Fruit fly (Drosophila melanogaster) whole organism, embryonic: ENCODE measurements around the gene CG11562.

Experiments used
- BEAF-32 ChIP-seq: fragments of 200-800 bp; sonication (Bioruptor generic); optimal IDR thresholded peaks from 3 replicates; lab custom pipeline; 2017; ENCODE audit warnings: missing biosample characterization, missing genetic modification characterization, mild to moderate bottlenecking, moderate library complexity, missing genetic modification reagents
- CG10979 ChIP-seq: fragments of 200-800 bp; sonication (Bioruptor generic); optimal IDR thresholded peaks from 2 replicates; lab custom pipeline; 2018; ENCODE audit warnings: missing biosample characterization, mild to moderate bottlenecking, missing genetic modification characterization, moderate library complexity
- CG12659 ChIP-seq: fragments of 200-800 bp; sonication (Bioruptor generic); optimal IDR thresholded peaks from 3 replicates; lab custom pipeline; 2017; ENCODE audit warnings: mild to moderate bottlenecking, missing biosample characterization, missing genetic modification reagents, missing genetic modification characterization
- CG13296 ChIP-seq: fragments of 200-800 bp; sonication (Bioruptor generic); optimal IDR thresholded peaks from 3 replicates; lab custom pipeline; 2018; ENCODE audit warnings: missing biosample characterization, mild to moderate bottlenecking, missing genetic modification characterization
- CG14014 ChIP-seq: fragments of 200-800 bp; sonication (Bioruptor generic); IDR thresholded peaks from 2 replicates; pipeline ENCODE4 v1.3.6; 2022; ENCODE audit warnings: missing biosample characterization, missing genetic modification characterization
- CG17328 ChIP-seq: fragments of 200-800 bp; sonication (Bioruptor generic); IDR thresholded peaks from 2 replicates; pipeline ENCODE4 v1.3.6; 2022; ENCODE audit warnings: missing biosample characterization, missing genetic modification characterization
- CG3995 ChIP-seq: fragments of 200-800 bp; sonication (Bioruptor generic); optimal IDR thresholded peaks from 3 replicates; lab custom pipeline; 2016; ENCODE audit warnings: missing biosample characterization, missing genetic modification characterization
- CG4404 ChIP-seq: fragments of 200-800 bp; sonication (Bioruptor generic); IDR thresholded peaks from 2 replicates; pipeline ENCODE4 v1.3.6; 2022; ENCODE audit warnings: missing biosample characterization, missing genetic modification characterization
- CG4820 ChIP-seq: fragments of 200-800 bp; sonication (Bioruptor generic); optimal IDR thresholded peaks from 3 replicates; lab custom pipeline; 2016; ENCODE audit warnings: missing biosample characterization, missing genetic modification characterization
- CG5245 ChIP-seq: fragments of 200-800 bp; sonication (Bioruptor generic); optimal IDR thresholded peaks from 3 replicates; lab custom pipeline; 2016; ENCODE audit warnings: missing biosample characterization, missing genetic modification characterization
- CG6175 ChIP-seq: fragments of 200-800 bp; sonication (Bioruptor generic); IDR thresholded peaks from 3 replicates; pipeline ENCODE4 v1.3.6; 2022; ENCODE audit warnings: missing biosample characterization, missing genetic modification characterization
- CG6854 ChIP-seq: fragments of 200-800 bp; sonication (Bioruptor generic); optimal IDR thresholded peaks from 3 replicates; lab custom pipeline; 2017; ENCODE audit warnings: missing biosample characterization, mild to moderate bottlenecking, missing genetic modification characterization
- CG7357 ChIP-seq: fragments of 200-800 bp; sonication (Bioruptor generic); IDR thresholded peaks from 3 replicates; pipeline ENCODE4 v1.3.6; 2022; ENCODE audit warnings: missing biosample characterization, missing genetic modification characterization
- CG7372 ChIP-seq: fragments of 200-800 bp; sonication (Bioruptor generic); IDR thresholded peaks from 2 replicates; pipeline ENCODE4 v1.3.6; 2022; ENCODE audit warnings: missing biosample characterization, missing genetic modification characterization
- CG7839 ChIP-seq: fragments of 200-800 bp; sonication (Bioruptor generic); optimal IDR thresholded peaks from 3 replicates; lab custom pipeline; 2018; ENCODE audit warnings: missing biosample characterization, mild to moderate bottlenecking, missing genetic modification characterization, moderate library complexity
- CG9437 ChIP-seq: fragments of 200-800 bp; sonication (Bioruptor generic); optimal IDR thresholded peaks from 2 replicates; lab custom pipeline; 2018; ENCODE audit warnings: missing biosample characterization, mild to moderate bottlenecking, missing genetic modification characterization
- CkIIα-i1 ChIP-seq: fragments of 200-800 bp; sonication (Bioruptor generic); IDR thresholded peaks from 2 replicates; pipeline ENCODE4 v1.3.6; 2022; ENCODE audit warnings: missing biosample characterization, missing genetic modification characterization
- CrebB ChIP-seq: fragments of 200-800 bp; sonication (Bioruptor generic); optimal IDR thresholded peaks from 3 replicates; lab custom pipeline; 2018; ENCODE audit warnings: missing biosample characterization, mild to moderate bottlenecking, missing genetic modification characterization
- Dref ChIP-seq: fragments of 200-800 bp; sonication (Bioruptor generic); IDR thresholded peaks from 2 replicates; pipeline ENCODE4 v1.3.6; 2022; ENCODE audit warnings: missing biosample characterization, missing genetic modification characterization
- E2f2 ChIP-seq: fragments of 200-800 bp; sonication (Bioruptor generic); IDR thresholded peaks from 2 replicates; pipeline ENCODE4 v1.3.6; 2022; ENCODE audit warnings: missing biosample characterization, missing genetic modification characterization
- Ets97D ChIP-seq: fragments of 200-800 bp; sonication (Bioruptor generic); optimal IDR thresholded peaks from 3 replicates; lab custom pipeline; 2016; ENCODE audit warnings: missing biosample characterization, missing genetic modification characterization
- HHEX ChIP-seq: fragments of 200-800 bp; sonication (Bioruptor generic); optimal IDR thresholded peaks from 3 replicates; lab custom pipeline; 2017; ENCODE audit warnings: missing biosample characterization, mild to moderate bottlenecking, missing genetic modification characterization, missing genetic modification reagents
- HmgD ChIP-seq: fragments of 200-800 bp; sonication (Bioruptor generic); optimal IDR thresholded peaks from 3 replicates; lab custom pipeline; 2016; ENCODE audit warnings: missing biosample characterization, missing genetic modification characterization
- Hr78 ChIP-seq, 2 experiments: fragments of 200-800 bp in 1 of 2; fragments of >200 bp in 1 of 2; sonication (Bioruptor generic) in 1 of 2; optimal IDR thresholded peaks; 2 replicates each; lab custom pipeline; 2017 to 2019; ENCODE audit warnings: missing biosample characterization in 2 of 2, missing genetic modification characterization in 2 of 2, mild to moderate bottlenecking in 1 of 2, moderate library complexity in 1 of 2
- NC2α ChIP-seq: fragments of 200-800 bp; sonication (Bioruptor generic); optimal IDR thresholded peaks from 2 replicates; lab custom pipeline; 2016; ENCODE audit warnings: missing biosample characterization, missing genetic modification characterization
- NK7.1 ChIP-seq: fragments of 200-800 bp; sonication (Bioruptor generic); optimal IDR thresholded peaks from 3 replicates; lab custom pipeline; 2016; ENCODE audit warnings: missing biosample characterization, missing genetic modification characterization
- NfI ChIP-seq: fragments of 200-800 bp; sonication (Bioruptor generic); optimal IDR thresholded peaks from 3 replicates; lab custom pipeline; 2018; ENCODE audit warnings: missing biosample characterization, mild to moderate bottlenecking, missing genetic modification characterization, moderate library complexity
- PHDP ChIP-seq: fragments of 200-800 bp; sonication (Bioruptor generic); optimal IDR thresholded peaks from 3 replicates; lab custom pipeline; 2018; ENCODE audit warnings: missing biosample characterization, mild to moderate bottlenecking, missing genetic modification characterization, moderate library complexity
- Pdp1 ChIP-seq, 2 experiments: fragments of 200-800 bp; sonication (Bioruptor generic); optimal IDR thresholded peaks; 3 replicates each; lab custom pipeline; 2016; ENCODE audit warnings: missing biosample characterization in 2 of 2, missing genetic modification characterization in 2 of 2, mild to moderate bottlenecking in 1 of 2, moderate library complexity in 1 of 2
- Rx ChIP-seq: fragments of 200-800 bp; sonication (Bioruptor generic); IDR thresholded peaks from 2 replicates; pipeline ENCODE4 v1.3.6; 2022; ENCODE audit warnings: missing biosample characterization, missing genetic modification characterization
- Sin3A ChIP-seq: fragments of >200 bp; optimal IDR thresholded peaks from 2 replicates; lab custom pipeline; 2018
- Sry-β ChIP-seq: fragments of 200-800 bp; sonication (Bioruptor generic); optimal IDR thresholded peaks from 2 replicates; lab custom pipeline; 2018; ENCODE audit warnings: missing biosample characterization, mild to moderate bottlenecking, missing genetic modification characterization, moderate library complexity
- Sry-δ ChIP-seq: fragments of 200-800 bp; sonication (Bioruptor generic); optimal IDR thresholded peaks from 2 replicates; lab custom pipeline; 2016; ENCODE audit warnings: missing biosample characterization, missing genetic modification characterization
- Vsx1 ChIP-seq: fragments of 200-800 bp; sonication (Bioruptor generic); optimal IDR thresholded peaks from 2 replicates; lab custom pipeline; 2017; ENCODE audit warnings: missing biosample characterization, mild to moderate bottlenecking, missing genetic modification characterization, missing genetic modification reagents
- YL-1 ChIP-seq: fragments of 200-800 bp; sonication (Bioruptor generic); optimal IDR thresholded peaks from 3 replicates; lab custom pipeline; 2017; ENCODE audit warnings: missing biosample characterization, mild to moderate bottlenecking, missing genetic modification characterization
- ac ChIP-seq: fragments of 200-800 bp; sonication (Bioruptor generic); optimal IDR thresholded peaks from 3 replicates; lab custom pipeline; 2017; ENCODE audit warnings: missing biosample characterization, mild to moderate bottlenecking, missing genetic modification characterization
- chm ChIP-seq: fragments of 200-800 bp; sonication (Bioruptor generic); IDR thresholded peaks from 2 replicates; pipeline ENCODE4 v1.3.6; 2022; ENCODE audit warnings: missing biosample characterization, missing genetic modification characterization
- croc ChIP-seq: fragments of 200-800 bp; sonication (Bioruptor generic); conservative IDR thresholded peaks from 3 replicates; pipeline ENCODE4 v1.3.6; 2022; ENCODE audit warnings: missing biosample characterization, missing genetic modification characterization
- eve ChIP-seq, 2 experiments: fragments of >200 bp; optimal IDR thresholded peaks; 2 replicates each; lab custom pipeline; 2017; ENCODE audit warnings: missing biosample characterization in 2 of 2, missing genetic modification characterization in 2 of 2
- knrl ChIP-seq: fragments of 200-800 bp; sonication (Bioruptor generic); IDR thresholded peaks from 3 replicates; pipeline ENCODE4 v1.3.6; 2022; ENCODE audit warnings: missing biosample characterization, missing genetic modification characterization; ENCODE audit not compliant: partially characterized antibody
- luna ChIP-seq: fragments of 200-800 bp; sonication (Bioruptor generic); optimal IDR thresholded peaks from 2 replicates; lab custom pipeline; 2016; ENCODE audit warnings: missing biosample characterization, missing genetic modification characterization
- mam ChIP-seq: fragments of 200-800 bp; sonication (Bioruptor generic); optimal IDR thresholded peaks from 3 replicates; lab custom pipeline; 2016; ENCODE audit warnings: missing biosample characterization, missing genetic modification characterization
- nerfin-2 ChIP-seq: fragments of 200-800 bp; sonication (Bioruptor generic); IDR thresholded peaks from 2 replicates; pipeline ENCODE4 v1.3.6; 2022; ENCODE audit warnings: missing biosample characterization, missing genetic modification characterization; ENCODE audit not compliant: partially characterized antibody
- nmo ChIP-seq: fragments of 200-800 bp; sonication (Bioruptor generic); optimal IDR thresholded peaks from 2 replicates; lab custom pipeline; 2018; ENCODE audit warnings: missing biosample characterization, mild to moderate bottlenecking, missing genetic modification characterization, moderate library complexity
- onecut ChIP-seq: fragments of 200-800 bp; sonication (Bioruptor generic); IDR thresholded peaks from 2 replicates; pipeline ENCODE4 v1.3.6; 2022; ENCODE audit warnings: missing biosample characterization, missing genetic modification characterization
- pfk ChIP-seq: fragments of 200-800 bp; sonication (Bioruptor generic); optimal IDR thresholded peaks from 2 replicates; lab custom pipeline; 2018; ENCODE audit warnings: missing biosample characterization, mild to moderate bottlenecking, missing genetic modification characterization, moderate library complexity
- sqz ChIP-seq: fragments of 200-800 bp; sonication (Bioruptor generic); optimal IDR thresholded peaks from 3 replicates; lab custom pipeline; 2018; ENCODE audit warnings: missing biosample characterization, mild to moderate bottlenecking, missing genetic modification characterization
- toy ChIP-seq: fragments of 200-800 bp; sonication (Bioruptor generic); IDR thresholded peaks from 2 replicates; pipeline ENCODE4 v1.3.6; 2022; ENCODE audit warnings: missing biosample characterization, missing genetic modification characterization
- usp ChIP-seq: fragments of >200 bp; optimal IDR thresholded peaks from 2 replicates; lab custom pipeline; 2017; ENCODE audit warnings: missing biosample characterization, missing genetic modification characterization

CG11562 gene

dm6 chr2L:247845-248473 lies 44.3 kb upstream of the CG11562 start (continued):
- TF ChIP-seq CG5245 (GFP tag; lab: Kevin White, UChicago) (no peak), CG6175 (GFP tag; lab: Robert Waterston, UW) (no peak), CG4820 (GFP tag; lab: Kevin White, UChicago) (no peak), Hr78 (GFP tag; optimal IDR thresholded peaks at IDR 0.05; lab: Kevin White, UChicago) (no peak), CG13296 (peak; percentile 58), mam (GFP tag; lab: Kevin White, UChicago) (peak; percentile 33), Dref (GFP tag; lab: Robert Waterston, UW) (no peak), luna (no peak), Sry-β (GFP tag; lab: Kevin White, UChicago) (no peak), usp (GFP tag; lab: Kevin White, UChicago) (no peak), NC2α (no peak), croc (GFP tag; lab: Robert Waterston, UW) (no peak), onecut (GFP tag; lab: Robert Waterston, UW) (no peak), pfk (no peak), CG7839 (tag; lab: Kevin White, UChicago) (peak; percentile 72), ac (GFP tag; lab: Kevin White, UChicago) (no peak), CG7357 (GFP tag; lab: Robert Waterston, UW) (no peak), HmgD (GFP tag; lab: Kevin White, UChicago) (no peak), nmo (GFP tag; lab: Kevin White, UChicago) (peak; percentile 40), CG14014 (no peak), PHDP (tag; lab: Kevin White, UChicago) (peak; percentile 66), Rx (GFP tag; lab: Robert Waterston, UW) (no peak), NK7.1 (GFP tag; lab: Kevin White, UChicago) (no peak), HHEX (peak; percentile 73), CG7372 (no peak), CkIIα-i1 (GFP tag; lab: Robert Waterston, UW) (no peak), E2f2 (GFP tag; lab: Robert Waterston, UW) (no peak), CG17328 (GFP tag; lab: Robert Waterston, UW) (no peak), Ets97D (GFP tag; lab: Kevin White, UChicago) (no peak), CrebB (tag; lab: Kevin White, UChicago) (no peak), nerfin-2 (GFP tag; lab: Robert Waterston, UW) (no peak), CG10979 (tag; lab: Kevin White, UChicago) (peak; percentile 21), Sin3A (no peak), toy (no peak), CG4404 (GFP tag; lab: Robert Waterston, UW) (no peak), CG3995 (GFP tag; lab: Kevin White, UChicago) (no peak), YL-1 (no peak), sqz (GFP tag; lab: Kevin White, UChicago) (no peak), CG6854 (GFP tag; lab: Kevin White, UChicago) (peak; percentile 54), Vsx1 (GFP tag; lab: Kevin White, UChicago) (peak; percentile 14)

dm6 chr2L:248592-248991 lies 43.6 kb upstream of the CG11562 start:
- TF ChIP-seq Dref (GFP tag; lab: Robert Waterston, UW) (peak; percentile 37), CG7839 (tag; lab: Kevin White, UChicago) (no peak), knrl (GFP tag; lab: Robert Waterston, UW) (0 out of 3 replicates have a peak, but pooled peaks have one; percentile 6), NfI (no peak), CG3995 (GFP tag; lab: Kevin White, UChicago) (peak; percentile 92), eve (GFP tag; optimal IDR thresholded peaks at IDR 0.05; lab: Kevin White, UChicago) (peak in 1 of 2 experiments; percentile 21), BEAF-32 (GFP tag; lab: Kevin White, UChicago) (peak; percentile 50), Pdp1 (GFP tag; optimal IDR thresholded peaks at IDR 0.05; lab: Kevin White, UChicago) (peak in 1 of 2 experiments; percentile 85), CG12659 (GFP tag; lab: Kevin White, UChicago) (peak; percentile 8), Sry-δ (peak; percentile 10), chm (GFP tag; lab: Robert Waterston, UW) (no peak), CG9437 (GFP tag; lab: Kevin White, UChicago) (peak; percentile 28)
